Fruit fly (Drosophila melanogaster) whole organism, embryonic: ENCODE data around the gene CG44094.
A peak's percentile ranks its signal among the peaks of the same experiment; 100 is the strongest.

Experiments used
- Abd-B ChIP-seq: fragments of 200-800 bp; sonication (Bioruptor generic); optimal IDR thresholded peaks from 2 replicates; lab custom pipeline; 2018; ENCODE audit warnings: missing biosample characterization, mild to moderate bottlenecking, missing genetic modification characterization, moderate library complexity
- CG10431 ChIP-seq: fragments of 200-800 bp; sonication (Bioruptor generic); optimal IDR thresholded peaks from 3 replicates; lab custom pipeline; 2018; ENCODE audit warnings: missing biosample characterization, mild to moderate bottlenecking, missing genetic modification characterization
- CG11247 ChIP-seq: fragments of 200-800 bp; sonication (Bioruptor generic); IDR thresholded peaks from 2 replicates; pipeline ENCODE4 v1.3.6; 2022; ENCODE audit warnings: missing biosample characterization, missing genetic modification characterization
- CG12071 ChIP-seq: fragments of 200-800 bp; sonication (Bioruptor generic); optimal IDR thresholded peaks from 3 replicates; lab custom pipeline; 2018; ENCODE audit warnings: missing biosample characterization, mild to moderate bottlenecking, missing genetic modification characterization
- CG13894 ChIP-seq: fragments of 200-800 bp; sonication (Bioruptor generic); optimal IDR thresholded peaks from 3 replicates; lab custom pipeline; 2018; ENCODE audit warnings: missing biosample characterization, mild to moderate bottlenecking, missing genetic modification characterization, moderate library complexity
- CG14965 ChIP-seq: fragments of 200-800 bp; sonication (Bioruptor generic); optimal IDR thresholded peaks from 2 replicates; lab custom pipeline; 2016; ENCODE audit warnings: missing biosample characterization, missing genetic modification characterization, borderline replicate concordance
- CG17328 ChIP-seq: fragments of 200-800 bp; sonication (Bioruptor generic); IDR thresholded peaks from 2 replicates; pipeline ENCODE4 v1.3.6; 2022; ENCODE audit warnings: missing biosample characterization, missing genetic modification characterization
- CG17612 ChIP-seq: fragments of 200-800 bp; sonication (Bioruptor generic); IDR thresholded peaks from 2 replicates; pipeline ENCODE4 v1.3.6; 2022; ENCODE audit warnings: missing biosample characterization, missing genetic modification characterization
- CG17802 ChIP-seq: fragments of 200-800 bp; sonication (Bioruptor generic); optimal IDR thresholded peaks from 2 replicates; lab custom pipeline; 2018; ENCODE audit warnings: missing biosample characterization, mild to moderate bottlenecking, missing genetic modification characterization, moderate library complexity
- CG2199 ChIP-seq: fragments of 200-800 bp; sonication (Bioruptor generic); IDR thresholded peaks from 3 replicates; pipeline ENCODE4 v1.3.6; 2022; ENCODE audit warnings: missing biosample characterization, missing genetic modification characterization
- CG3065 ChIP-seq: fragments of 200-800 bp; sonication (Bioruptor generic); optimal IDR thresholded peaks from 2 replicates; lab custom pipeline; 2016; ENCODE audit warnings: missing biosample characterization, missing genetic modification characterization
- CG31388 ChIP-seq: fragments of 200-800 bp; sonication (Bioruptor generic); optimal IDR thresholded peaks from 2 replicates; lab custom pipeline; 2016; ENCODE audit warnings: missing biosample characterization, missing genetic modification characterization
- CG31441 ChIP-seq: fragments of 200-800 bp; sonication (Bioruptor generic); IDR thresholded peaks from 2 replicates; pipeline ENCODE4 v1.3.6; 2022; ENCODE audit warnings: missing biosample characterization, missing genetic modification characterization
- CG42726 ChIP-seq: fragments of 200-800 bp; sonication (Bioruptor generic); IDR thresholded peaks from 2 replicates; pipeline ENCODE4 v1.3.6; 2022; ENCODE audit warnings: missing biosample characterization, missing genetic modification characterization; ENCODE audit not compliant: partially characterized antibody
- CG8944 ChIP-seq: fragments of 200-800 bp; sonication (Bioruptor generic); optimal IDR thresholded peaks from 3 replicates; lab custom pipeline; 2016; ENCODE audit warnings: missing biosample characterization, missing genetic modification characterization
- CHES-1-like ChIP-seq: fragments of 200-800 bp; sonication (Bioruptor generic); optimal IDR thresholded peaks from 2 replicates; lab custom pipeline; 2016; ENCODE audit warnings: missing biosample characterization, missing genetic modification characterization
- Ets65A ChIP-seq: fragments of 200-800 bp; sonication (Bioruptor generic); peaks from one replicate; lab custom pipeline; 2016; ENCODE audit warnings: missing biosample characterization, missing genetic modification characterization
- Fer1 ChIP-seq: fragments of 200-800 bp; sonication (Bioruptor generic); optimal IDR thresholded peaks from 2 replicates; lab custom pipeline; 2017; ENCODE audit warnings: missing biosample characterization, mild to moderate bottlenecking, missing genetic modification characterization
- HHEX ChIP-seq: fragments of 200-800 bp; sonication (Bioruptor generic); optimal IDR thresholded peaks from 3 replicates; lab custom pipeline; 2017; ENCODE audit warnings: missing biosample characterization, mild to moderate bottlenecking, missing genetic modification characterization, missing genetic modification reagents
- HLHmδ ChIP-seq: fragments of 200-800 bp; sonication (Bioruptor generic); optimal IDR thresholded peaks from 2 replicates; lab custom pipeline; 2018; ENCODE audit warnings: missing biosample characterization, mild to moderate bottlenecking, missing genetic modification characterization, moderate library complexity
- Hmr ChIP-seq: fragments of 200-800 bp; sonication (Bioruptor generic); optimal IDR thresholded peaks from 3 replicates; lab custom pipeline; 2017; ENCODE audit warnings: mild to moderate bottlenecking, missing biosample characterization, missing genetic modification reagents, missing genetic modification characterization
- Hr51 ChIP-seq, 2 experiments: fragments of 200-800 bp; sonication (Bioruptor generic); optimal IDR thresholded peaks; 2 replicates in 1 of 2; 3 replicates in 1 of 2; lab custom pipeline; 2016 to 2018; ENCODE audit warnings: missing biosample characterization in 2 of 2, missing genetic modification characterization in 2 of 2, mild to moderate bottlenecking in 1 of 2, moderate library complexity in 1 of 2
- Jarid2 ChIP-seq: fragments of 200-800 bp; sonication (Bioruptor generic); optimal IDR thresholded peaks from 3 replicates; lab custom pipeline; 2017; ENCODE audit warnings: mild to moderate bottlenecking, missing biosample characterization, missing genetic modification reagents, missing genetic modification characterization
- NK7.1 ChIP-seq: fragments of 200-800 bp; sonication (Bioruptor generic); optimal IDR thresholded peaks from 3 replicates; lab custom pipeline; 2016; ENCODE audit warnings: missing biosample characterization, missing genetic modification characterization
- Optix ChIP-seq: fragments of 200-800 bp; sonication (Bioruptor generic); IDR thresholded peaks from 3 replicates; pipeline ENCODE4 v1.3.6; 2022; ENCODE audit warnings: missing biosample characterization, missing genetic modification characterization
- Rfx ChIP-seq: fragments of 200-800 bp; sonication (Bioruptor generic); IDR thresholded peaks from 2 replicates; pipeline ENCODE4 v1.3.6; 2022; ENCODE audit warnings: missing biosample characterization, missing genetic modification characterization
- Scr ChIP-seq: fragments of 200-800 bp; sonication (Bioruptor generic); IDR thresholded peaks from 2 replicates; pipeline ENCODE4 v1.3.6; 2022; ENCODE audit warnings: missing biosample characterization, missing genetic modification characterization; ENCODE audit not compliant: partially characterized antibody
- Sry-β ChIP-seq: fragments of 200-800 bp; sonication (Bioruptor generic); optimal IDR thresholded peaks from 2 replicates; lab custom pipeline; 2018; ENCODE audit warnings: missing biosample characterization, mild to moderate bottlenecking, missing genetic modification characterization, moderate library complexity
- Trl ChIP-seq, 3 experiments: fragments of >200 bp in 2 of 3; fragments of 200-800 bp in 1 of 3; sonication (Bioruptor generic) in 1 of 3; optimal IDR thresholded peaks; 2 replicates in 1 of 3; 3 replicates in 2 of 3; lab custom pipeline; 2016 to 2017; ENCODE audit warnings: missing biosample characterization in 1 of 3, missing genetic modification characterization in 1 of 3
- abd-A ChIP-seq: fragments of 200-800 bp; sonication (Bioruptor generic); optimal IDR thresholded peaks from 3 replicates; lab custom pipeline; 2019; ENCODE audit warnings: missing biosample characterization, mild to moderate bottlenecking, missing genetic modification characterization, moderate library complexity
- bigmax ChIP-seq: fragments of 200-800 bp; sonication (Bioruptor generic); optimal IDR thresholded peaks from 2 replicates; lab custom pipeline; 2018; ENCODE audit warnings: missing biosample characterization, mild to moderate bottlenecking, missing genetic modification characterization
- cas ChIP-seq: fragments of 200-800 bp; sonication (Bioruptor generic); IDR thresholded peaks from 2 replicates; pipeline ENCODE4 v1.3.6; 2022; ENCODE audit warnings: missing biosample characterization, missing genetic modification characterization
- crp ChIP-seq, 2 experiments: fragments of 200-800 bp; sonication (Bioruptor generic); optimal IDR thresholded peaks; 2 replicates in 1 of 2; 3 replicates in 1 of 2; lab custom pipeline; 2017; ENCODE audit warnings: missing biosample characterization in 2 of 2, missing genetic modification characterization in 2 of 2, mild to moderate bottlenecking in 1 of 2, moderate library complexity in 1 of 2
- dpn ChIP-seq, 2 experiments: fragments of 200-800 bp; sonication (Bioruptor generic); optimal IDR thresholded peaks; 3 replicates each; lab custom pipeline; 2016; ENCODE audit warnings: missing biosample characterization in 2 of 2, missing genetic modification characterization in 2 of 2
- dysf ChIP-seq: fragments of 200-800 bp; sonication (Bioruptor generic); IDR thresholded peaks from 3 replicates; pipeline ENCODE4 v1.3.6; 2022; ENCODE audit warnings: missing biosample characterization, missing genetic modification characterization
- hbn ChIP-seq: fragments of 200-800 bp; sonication (Bioruptor generic); IDR thresholded peaks from 2 replicates; pipeline ENCODE4 v1.3.6; 2022; ENCODE audit warnings: missing biosample characterization, missing genetic modification characterization; ENCODE audit not compliant: partially characterized antibody
- knrl ChIP-seq: fragments of 200-800 bp; sonication (Bioruptor generic); IDR thresholded peaks from 3 replicates; pipeline ENCODE4 v1.3.6; 2022; ENCODE audit warnings: missing biosample characterization, missing genetic modification characterization; ENCODE audit not compliant: partially characterized antibody
- lab ChIP-seq: fragments of 200-800 bp; sonication (Bioruptor generic); optimal IDR thresholded peaks from 3 replicates; lab custom pipeline; 2017; ENCODE audit warnings: missing biosample characterization, missing genetic modification characterization, mild to moderate bottlenecking, moderate library complexity, missing genetic modification reagents
- luna ChIP-seq: fragments of 200-800 bp; sonication (Bioruptor generic); optimal IDR thresholded peaks from 2 replicates; lab custom pipeline; 2016; ENCODE audit warnings: missing biosample characterization, missing genetic modification characterization
- org-1 ChIP-seq: fragments of 200-800 bp; sonication (Bioruptor generic); optimal IDR thresholded peaks from 2 replicates; lab custom pipeline; 2017; ENCODE audit warnings: missing biosample characterization, missing genetic modification characterization
- pfk ChIP-seq: fragments of 200-800 bp; sonication (Bioruptor generic); optimal IDR thresholded peaks from 2 replicates; lab custom pipeline; 2018; ENCODE audit warnings: missing biosample characterization, mild to moderate bottlenecking, missing genetic modification characterization, moderate library complexity
- sens-2 ChIP-seq: fragments of 200-800 bp; sonication (Bioruptor generic); IDR thresholded peaks from 2 replicates; pipeline ENCODE4 v1.3.6; 2022; ENCODE audit warnings: missing biosample characterization, missing genetic modification characterization
- slp2 ChIP-seq: fragments of 200-800 bp; sonication (Bioruptor generic); optimal IDR thresholded peaks from 2 replicates; lab custom pipeline; 2016; ENCODE audit warnings: missing biosample characterization, missing genetic modification characterization
- tna ChIP-seq: fragments of 200-800 bp; sonication (Bioruptor generic); IDR thresholded peaks from 2 replicates; pipeline ENCODE4 v1.3.6; 2022; ENCODE audit warnings: missing biosample characterization, missing genetic modification characterization; ENCODE audit not compliant: partially characterized antibody
- wdn ChIP-seq: fragments of 200-800 bp; sonication (Bioruptor generic); IDR thresholded peaks from 2 replicates; pipeline ENCODE4 v1.3.6; 2022; ENCODE audit warnings: missing biosample characterization, missing genetic modification characterization
- yki ChIP-seq: fragments of >200 bp; optimal IDR thresholded peaks from 3 replicates; lab custom pipeline; 2018

CG44094 gene

dm6 chr3R:14557480-14558354 is 18.7 kb downstream of the CG44094 start, which contains the start of gene Pde6 (continued):
- peak; percentile 43; the same call in 1 of the 3 replicates for TF ChIP-seq CG2199 (GFP tag; lab: Robert Waterston, UW)
- TF ChIP-seq luna (GFP tag; lab: Kevin White, UChicago) = no peak
- no peak for TF ChIP-seq Abd-B (GFP tag; lab: Kevin White, UChicago)
- no peak for TF ChIP-seq CHES-1-like (GFP tag; lab: Kevin White, UChicago)
- 0 out of 3 replicates have a peak, but pooled peaks have one; percentile 13 for TF ChIP-seq knrl (GFP tag; lab: Robert Waterston, UW)
- TF ChIP-seq CG14965 (GFP tag; lab: Kevin White, UChicago) = no peak
- 0 out of 3 replicates have a peak, but pooled peaks have one; percentile 35 for TF ChIP-seq Optix
- no peak for TF ChIP-seq CG17802
- TF ChIP-seq yki = peak; percentile 16
- TF ChIP-seq Rfx = 0 out of 2 replicates have a peak, but pooled peaks have one; percentile 19
- TF ChIP-seq Scr (GFP tag; lab: Robert Waterston, UW) = 0 out of 2 replicates have a peak, but pooled peaks have one; percentile 20
- no peak for TF ChIP-seq org-1 (GFP tag; lab: Kevin White, UChicago)
- TF ChIP-seq Jarid2 (GFP tag; lab: Kevin White, UChicago) = peak; percentile 82
- peak; percentile 86 for TF ChIP-seq CG3065 (GFP tag; lab: Kevin White, UChicago)
- TF ChIP-seq HLHmδ (GFP tag; lab: Kevin White, UChicago) = peak; percentile 33
- no peak for TF ChIP-seq CG17328 (GFP tag; lab: Robert Waterston, UW)
- TF ChIP-seq Trl (optimal IDR thresholded peaks at IDR 0.05; lab: Kevin White, UChicago) = peak; percentile 79 to 93
- no peak for TF ChIP-seq Trl (GFP tag; optimal IDR thresholded peaks at IDR 0.05; lab: Kevin White, UChicago)
- 0 out of 2 replicates have a peak, but pooled peaks have one; percentile 30 for TF ChIP-seq wdn (GFP tag; lab: Robert Waterston, UW)
- 0 out of 2 replicates have a peak, but pooled peaks have one; percentile 14 for TF ChIP-seq CG17612 (GFP tag; lab: Robert Waterston, UW)
- peak in 1 of 2 experiments; percentile 26 for TF ChIP-seq crp (GFP tag; optimal IDR thresholded peaks at IDR 0.05; lab: Kevin White, UChicago)
- peak; percentile 59 for TF ChIP-seq CG42726 (GFP tag; lab: Robert Waterston, UW)
- TF ChIP-seq CG12071 (GFP tag; lab: Kevin White, UChicago) = peak; percentile 3
- TF ChIP-seq CG10431 (GFP tag; lab: Kevin White, UChicago) = no peak
- 0 out of 2 replicates have a peak, but pooled peaks have one; percentile 30 for TF ChIP-seq tna (GFP tag; lab: Robert Waterston, UW)

dm6 chr3R:14555021-14555420 is 21.4 kb downstream of the CG44094 start:
- TF ChIP-seq abd-A (tag; lab: Kevin White, UChicago) = peak; percentile 56
- no peak for TF ChIP-seq HHEX (GFP tag; lab: Kevin White, UChicago)
- TF ChIP-seq bigmax = no peak
- peak; percentile 1 for TF ChIP-seq Ets65A (GFP tag; lab: Kevin White, UChicago)
- TF ChIP-seq Hr51 (GFP tag; optimal IDR thresholded peaks at IDR 0.05; lab: Kevin White, UChicago) = no peak
- TF ChIP-seq sens-2 = no peak
- no peak for TF ChIP-seq slp2
- no peak for TF ChIP-seq pfk (GFP tag; lab: Kevin White, UChicago)
- peak; percentile 68 for TF ChIP-seq CG13894 (tag; lab: Kevin White, UChicago)
- no peak for TF ChIP-seq cas (GFP tag; lab: Robert Waterston, UW)

dm6 chr3R:14548752-14549151 is 27.7 kb downstream of the CG44094 start:
- peak; percentile 10 for TF ChIP-seq Hmr (GFP tag; lab: Kevin White, UChicago)
- TF ChIP-seq hbn = no peak
- peak; percentile 32 for TF ChIP-seq lab (GFP tag; lab: Kevin White, UChicago)
- no peak for TF ChIP-seq NK7.1
- TF ChIP-seq Sry-β (GFP tag; lab: Kevin White, UChicago) = no peak
- peak; percentile 23 for TF ChIP-seq Fer1
- TF ChIP-seq CG8944 (GFP tag; lab: Kevin White, UChicago) = no peak
- no peak for TF ChIP-seq CG31388 (GFP tag; lab: Kevin White, UChicago)
- 0 out of 3 replicates have a peak, but pooled peaks have one; percentile 27 for TF ChIP-seq dysf (GFP tag; lab: Robert Waterston, UW)
- TF ChIP-seq dpn (GFP tag; optimal IDR thresholded peaks at IDR 0.05; lab: Kevin White, UChicago) = no peak
- no peak for TF ChIP-seq CG31441 (GFP tag; lab: Robert Waterston, UW)
- TF ChIP-seq CG11247 (GFP tag; lab: Robert Waterston, UW) = no peak
